Worm (Caenorhabditis elegans) whole organism, midembryonic: ENCODE results near the gene unc-84.

Experiments
- T22C8.4 ChIP-seq: fragments of 200-800 bp; sonication (Bioruptor generic); IDR thresholded peaks from 2 replicates; pipeline ENCODE4 v1.3.6; 2022; ENCODE audit warnings: missing genetic modification characterization, missing compliant biosample characterization
- cog-1 ChIP-seq: sonication (generic microtip); optimal IDR thresholded peaks from 2 replicates; lab custom pipeline; 2016; ENCODE audit warnings: missing genetic modification characterization, missing compliant biosample characterization
- flt-1 ChIP-seq: fragments of 200-800 bp; sonication (Bioruptor generic); IDR thresholded peaks from 2 replicates; pipeline ENCODE4 v1.3.6; 2022; ENCODE audit warnings: missing genetic modification characterization, missing compliant biosample characterization
- klf-2 ChIP-seq: fragments of 200-800 bp; sonication (Bioruptor generic); conservative IDR thresholded peaks from 2 replicates; pipeline ENCODE4 v1.3.6; 2022; ENCODE audit warnings: missing genetic modification reagents, missing genetic modification characterization, missing compliant biosample characterization
- med-1 ChIP-seq: sonication (generic microtip); optimal IDR thresholded peaks from 2 replicates; lab custom pipeline; 2017; ENCODE audit warnings: missing genetic modification characterization, mild to moderate bottlenecking, missing compliant biosample characterization, antibody characterized with exemption, missing genetic modification reagents; ENCODE audit not compliant: insufficient read depth
- ref-1 ChIP-seq: fragments of 200-800 bp; sonication (Bioruptor generic); conservative IDR thresholded peaks from 2 replicates; pipeline ENCODE4 v1.3.6; 2022; ENCODE audit warnings: missing genetic modification reagents, missing genetic modification characterization, missing compliant biosample characterization
- tab-1 ChIP-seq: fragments of 200-800 bp; sonication (Bioruptor generic); IDR thresholded peaks from 2 replicates; pipeline ENCODE4 v1.3.6; 2022; ENCODE audit warnings: missing genetic modification characterization, missing compliant biosample characterization
- ztf-23 ChIP-seq: fragments of 200-800 bp; sonication (Bioruptor generic); IDR thresholded peaks from 2 replicates; pipeline ENCODE4 v1.3.6; 2022; ENCODE audit warnings: missing genetic modification reagents, missing genetic modification characterization, missing compliant biosample characterization
- ztf-29 ChIP-seq: fragments of 200-800 bp; sonication (Bioruptor generic); IDR thresholded peaks from 2 replicates; pipeline ENCODE4 v1.3.6; 2022; ENCODE audit warnings: missing genetic modification reagents, missing genetic modification characterization, missing compliant biosample characterization

unc-84 gene

ce11 chrX:13555098-13555497 lies 29.5 kb upstream of the unc-84 start:
- no peak for TF ChIP-seq flt-1 (GFP tag; lab: Robert Waterston, UW)
- no peak for TF ChIP-seq ref-1 (GFP tag; lab: Robert Waterston, UW)
- TF ChIP-seq T22C8.4, result no peak
- TF ChIP-seq ztf-29 (GFP tag; lab: Robert Waterston, UW), result no peak
- TF ChIP-seq ztf-23 (GFP tag; lab: Robert Waterston, UW), result no peak
- TF ChIP-seq klf-2 (GFP tag; lab: Robert Waterston, UW), result no peak
- TF ChIP-seq cog-1 (tag; lab: Kevin White, UChicago), result no peak

- no peak for TF ChIP-seq klf-2 (GFP tag; lab: Robert Waterston, UW)
- no peak for TF ChIP-seq ztf-23 (GFP tag; lab: Robert Waterston, UW)
- TF ChIP-seq T22C8.4, result no peak
- no peak for TF ChIP-seq cog-1 (tag; lab: Kevin White, UChicago)
- TF ChIP-seq ref-1 (GFP tag; lab: Robert Waterston, UW), result no peak
- no peak for TF ChIP-seq ztf-29 (GFP tag; lab: Robert Waterston, UW)
- TF ChIP-seq tab-1, result no peak
- TF ChIP-seq flt-1 (GFP tag; lab: Robert Waterston, UW), result no peak
- TF ChIP-seq med-1, result no peak
These were observed 28.5 kb upstream of the unc-84 start, which contains the start of gene glb-20 for ce11 chrX:13556066-13556465. glb-20 (minus strand) TSS chrX:13556166.

ce11 chrX:13558667-13559066 lies 25.9 kb upstream of the unc-84 start:
- TF ChIP-seq tab-1 (no peak), klf-2 (GFP tag; lab: Robert Waterston, UW) (no peak), ztf-23 (GFP tag; lab: Robert Waterston, UW) (no peak), T22C8.4 (no peak), ref-1 (GFP tag; lab: Robert Waterston, UW) (no peak), ztf-29 (GFP tag; lab: Robert Waterston, UW) (no peak), cog-1 (tag; lab: Kevin White, UChicago) (no peak), flt-1 (GFP tag; lab: Robert Waterston, UW) (no peak), med-1 (no peak)

ce11 chrX:13561954-13562353 lies 22.6 kb upstream of the unc-84 start:
- TF ChIP-seq flt-1 (GFP tag; lab: Robert Waterston, UW) (no peak), tab-1 (no peak)

- no peak for TF ChIP-seq T22C8.4
- no peak for TF ChIP-seq cog-1 (tag; lab: Kevin White, UChicago)
- no peak for TF ChIP-seq flt-1 (GFP tag; lab: Robert Waterston, UW)
- TF ChIP-seq ztf-23 (GFP tag; lab: Robert Waterston, UW), result no peak
- TF ChIP-seq tab-1, result no peak
- no peak for TF ChIP-seq klf-2 (GFP tag; lab: Robert Waterston, UW)
- TF ChIP-seq ref-1 (GFP tag; lab: Robert Waterston, UW), result no peak
- TF ChIP-seq med-1, result no peak
- no peak for TF ChIP-seq ztf-29 (GFP tag; lab: Robert Waterston, UW)
These were observed 18.1 kb upstream of the unc-84 start, which contains the start of gene R01E6.2 for ce11 chrX:13566436-13566835. R01E6.2 (minus strand) TSS chrX:13566536.

ce11 chrX:13569854-13570253 lies 14.7 kb upstream of the unc-84 start, which contains the start of gene R01E6.7:
R01E6.7 (minus strand) TSS chrX:13569954.
- TF ChIP-seq ref-1 (GFP tag; lab: Robert Waterston, UW) (no peak), flt-1 (GFP tag; lab: Robert Waterston, UW) (no peak), klf-2 (GFP tag; lab: Robert Waterston, UW) (no peak), ztf-29 (GFP tag; lab: Robert Waterston, UW) (no peak), tab-1 (no peak), med-1 (no peak), ztf-23 (GFP tag; lab: Robert Waterston, UW) (no peak), cog-1 (tag; lab: Kevin White, UChicago) (no peak), T22C8.4 (no peak)

- TF ChIP-seq cog-1 (tag; lab: Kevin White, UChicago), result no peak
- no peak for TF ChIP-seq ztf-23 (GFP tag; lab: Robert Waterston, UW)
- no peak for TF ChIP-seq klf-2 (GFP tag; lab: Robert Waterston, UW)
- TF ChIP-seq tab-1, result no peak
- no peak for TF ChIP-seq T22C8.4
- TF ChIP-seq ztf-29 (GFP tag; lab: Robert Waterston, UW), result no peak
- no peak for TF ChIP-seq flt-1 (GFP tag; lab: Robert Waterston, UW)
- no peak for TF ChIP-seq med-1
- no peak for TF ChIP-seq ref-1 (GFP tag; lab: Robert Waterston, UW)
These were observed 10.5 kb upstream of the unc-84 start for ce11 chrX:13574029-13574428.

- TF ChIP-seq T22C8.4, result no peak
- TF ChIP-seq ztf-23 (GFP tag; lab: Robert Waterston, UW), result no peak
- TF ChIP-seq cog-1 (tag; lab: Kevin White, UChicago), result no peak
- TF ChIP-seq med-1, result no peak
- TF ChIP-seq ref-1 (GFP tag; lab: Robert Waterston, UW), result no peak
- no peak for TF ChIP-seq tab-1
- no peak for TF ChIP-seq flt-1 (GFP tag; lab: Robert Waterston, UW)
- no peak for TF ChIP-seq ztf-29 (GFP tag; lab: Robert Waterston, UW)
- no peak for TF ChIP-seq klf-2 (GFP tag; lab: Robert Waterston, UW)
These were observed 6.1 kb upstream of the unc-84 start, which contains the start of gene F54B11.11 for ce11 chrX:13578483-13578882. F54B11.11 (plus strand) TSS chrX:13578783.

ce11 chrX:13581820-13582219 lies 2.8 kb upstream of the unc-84 start, which contains the start of gene F54B11.10:
F54B11.10 (plus strand) TSS chrX:13582120.
- no peak for TF ChIP-seq cog-1 (tag; lab: Kevin White, UChicago)
- TF ChIP-seq tab-1, result no peak
- no peak for TF ChIP-seq T22C8.4
- TF ChIP-seq ztf-29 (GFP tag; lab: Robert Waterston, UW), result no peak
- no peak for TF ChIP-seq flt-1 (GFP tag; lab: Robert Waterston, UW)
- TF ChIP-seq ztf-23 (GFP tag; lab: Robert Waterston, UW), result no peak
- TF ChIP-seq klf-2 (GFP tag; lab: Robert Waterston, UW), result no peak
- TF ChIP-seq med-1, result no peak
- no peak for TF ChIP-seq ref-1 (GFP tag; lab: Robert Waterston, UW)

- no peak for TF ChIP-seq ztf-29 (GFP tag; lab: Robert Waterston, UW)
- TF ChIP-seq med-1, result no peak
- TF ChIP-seq tab-1, result peak; percentile 75
- peak; percentile 75 for TF ChIP-seq cog-1 (tag; lab: Kevin White, UChicago)
- no peak for TF ChIP-seq ztf-23 (GFP tag; lab: Robert Waterston, UW)
- peak; percentile 62; the same call in 1 of the 2 replicates for TF ChIP-seq flt-1 (GFP tag; lab: Robert Waterston, UW)
- TF ChIP-seq klf-2 (GFP tag; lab: Robert Waterston, UW), result no peak
- TF ChIP-seq T22C8.4, result peak; percentile 39; the same call in 1 of the 2 replicates
- TF ChIP-seq ref-1 (GFP tag; lab: Robert Waterston, UW), result no peak
These were observed 655 bp upstream of the unc-84 start for ce11 chrX:13583895-13584344.
